Worm (Caenorhabditis elegans) whole organism, young adult: ENCODE data around the gene ZK353.9.
A peak's percentile ranks its signal among the peaks of the same experiment; 100 is the strongest.

Source experiments
- ama-1 ChIP-seq, 3 experiments: fragments of 150-350 bp in 1 of 3; sonication (generic microtip) in 2 of 3; optimal IDR thresholded peaks; 2 replicates each; lab custom pipeline; 2014 to 2018; ENCODE audit warnings: missing biosample characterization in 2 of 3, missing genetic modification characterization in 2 of 3, missing genetic modification reagents in 2 of 3
- atf-7 ChIP-seq: sonication (generic microtip); optimal IDR thresholded peaks from 2 replicates; lab custom pipeline; 2017; ENCODE audit warnings: mild to moderate bottlenecking, missing genetic modification characterization, missing compliant biosample characterization
- bed-1 ChIP-seq: fragments of 200-800 bp; sonication (Bioruptor generic); IDR thresholded peaks from 2 replicates; pipeline ENCODE4 v1.3.6; 2022; ENCODE audit warnings: missing genetic modification reagents, missing genetic modification characterization, missing compliant biosample characterization
- bed-2 ChIP-seq: fragments of 200-800 bp; sonication (Bioruptor generic); IDR thresholded peaks from 2 replicates; pipeline ENCODE4 v1.3.6; 2022; ENCODE audit warnings: missing genetic modification reagents, missing genetic modification characterization, missing compliant biosample characterization
- egrh-3 ChIP-seq: fragments of 200-800 bp; sonication (Bioruptor generic); IDR thresholded peaks from 2 replicates; pipeline ENCODE4 v1.3.6; 2022; ENCODE audit warnings: missing genetic modification reagents, missing genetic modification characterization, missing compliant biosample characterization
- nhr-179 ChIP-seq: sonication (generic microtip); optimal IDR thresholded peaks from 2 replicates; lab custom pipeline; 2016; ENCODE audit warnings: mild to moderate bottlenecking, missing genetic modification characterization, missing compliant biosample characterization
- pha-4 ChIP-seq: fragments of 150-350 bp; sonication (generic microtip); optimal IDR thresholded peaks from 2 replicates; lab custom pipeline; 2014; ENCODE audit warnings: missing biosample characterization, missing genetic modification reagents, missing genetic modification characterization
- zfh-2 ChIP-seq: fragments of 200-800 bp; sonication (Bioruptor generic); conservative IDR thresholded peaks from 2 replicates; pipeline ENCODE4 v1.3.6; 2022; ENCODE audit warnings: missing genetic modification reagents, missing genetic modification characterization, missing compliant biosample characterization

ce11 chrIII:8443557-8444131 lies 34.3 kb downstream of the ZK353.9 start, which contains the start of gene ufbp-1:
- TF ChIP-seq nhr-179 (tag; lab: Kevin White, UChicago), result no peak
- no peak for TF ChIP-seq zfh-2
- TF ChIP-seq ama-1 (optimal IDR thresholded peaks at IDR 0.05; lab: Kevin White, UChicago), result peak; percentile 87
- peak; percentile 72 to 82 for TF ChIP-seq ama-1 (GFP tag; optimal IDR thresholded peaks at IDR 0.05; lab: Kevin White, UChicago)
- TF ChIP-seq bed-1 (GFP tag; lab: Robert Waterston, UW), result no peak
- TF ChIP-seq egrh-3 (GFP tag; lab: Robert Waterston, UW), result no peak
- no peak for TF ChIP-seq bed-2 (GFP tag; lab: Robert Waterston, UW)
- TF ChIP-seq pha-4 (tag; lab: Kevin White, UChicago), result no peak
- TF ChIP-seq atf-7 (tag; lab: Kevin White, UChicago), result peak; percentile 91
